Worm (Caenorhabditis elegans) whole organism, late embryonic: ENCODE data around the gene spp-24.

ENCODE experiments used
- Y22D7AL.16 ChIP-seq: sonication (generic microtip); optimal IDR thresholded peaks from 2 replicates; lab custom pipeline; 2016; ENCODE audit warnings: missing genetic modification characterization, missing compliant biosample characterization
- ama-1 ChIP-seq: fragments of 150-350 bp; optimal IDR thresholded peaks from 2 replicates; lab custom pipeline; 2014
- ceh-24 ChIP-seq: sonication (generic microtip); optimal IDR thresholded peaks from 2 replicates; lab custom pipeline; 2016; ENCODE audit warnings: mild to moderate bottlenecking, missing genetic modification characterization, missing compliant biosample characterization
- ceh-6 ChIP-seq: fragments of 200-800 bp; sonication (Bioruptor generic); optimal IDR thresholded peaks from 2 replicates; lab custom pipeline; 2018; ENCODE audit warnings: mild to moderate bottlenecking, missing genetic modification characterization, missing compliant biosample characterization
- ceh-9 ChIP-seq: sonication (generic microtip); optimal IDR thresholded peaks from 2 replicates; lab custom pipeline; 2016; ENCODE audit warnings: mild to moderate bottlenecking, missing genetic modification characterization, inconsistent platforms, missing compliant biosample characterization
- elt-2 ChIP-seq: sonication (generic microtip); optimal IDR thresholded peaks from 2 replicates; lab custom pipeline; 2016; ENCODE audit warnings: missing genetic modification reagents, missing genetic modification characterization, missing compliant biosample characterization
- elt-4 ChIP-seq: sonication (generic microtip); optimal IDR thresholded peaks from 2 replicates; lab custom pipeline; 2016; ENCODE audit warnings: missing genetic modification characterization, missing compliant biosample characterization
- fax-1 ChIP-seq: sonication (generic microtip); optimal IDR thresholded peaks from 2 replicates; lab custom pipeline; 2016; ENCODE audit warnings: missing genotype, missing genetic modification characterization, missing compliant biosample characterization
- fkh-10 ChIP-seq: fragments of 150-350 bp; optimal IDR thresholded peaks from 2 replicates; lab custom pipeline; 2014; ENCODE audit warnings: missing biosample characterization, missing genetic modification reagents, missing genetic modification characterization
- pha-2 ChIP-seq: sonication (generic microtip); optimal IDR thresholded peaks from 2 replicates; lab custom pipeline; 2017; ENCODE audit warnings: mild to moderate bottlenecking, missing genetic modification characterization, missing compliant biosample characterization
- pqm-1 ChIP-seq: sonication (generic microtip); optimal IDR thresholded peaks from 2 replicates; lab custom pipeline; 2016; ENCODE audit warnings: missing genetic modification characterization, missing compliant biosample characterization
- ref-2 ChIP-seq: sonication (generic microtip); optimal IDR thresholded peaks from 2 replicates; lab custom pipeline; 2016; ENCODE audit warnings: missing genetic modification characterization, missing compliant biosample characterization
- unc-3 ChIP-seq, 2 experiments: fragments of 200-800 bp in 1 of 2; sonication (Bioruptor generic) in 1 of 2; sonication (generic microtip) in 1 of 2; conservative IDR thresholded peaks in 1 of 2; optimal IDR thresholded peaks in 1 of 2; 2 replicates each; pipeline versions ENCODE4 v1.3.6 to Lab custom; 2016 to 2022; ENCODE audit warnings: missing compliant biosample characterization in 2 of 2, missing genetic modification characterization in 2 of 2, missing genetic modification reagents in 1 of 2
- unc-86 ChIP-seq: sonication (generic microtip); optimal IDR thresholded peaks from 2 replicates; lab custom pipeline; 2016; ENCODE audit warnings: missing genetic modification characterization, missing compliant biosample characterization

DNA sequence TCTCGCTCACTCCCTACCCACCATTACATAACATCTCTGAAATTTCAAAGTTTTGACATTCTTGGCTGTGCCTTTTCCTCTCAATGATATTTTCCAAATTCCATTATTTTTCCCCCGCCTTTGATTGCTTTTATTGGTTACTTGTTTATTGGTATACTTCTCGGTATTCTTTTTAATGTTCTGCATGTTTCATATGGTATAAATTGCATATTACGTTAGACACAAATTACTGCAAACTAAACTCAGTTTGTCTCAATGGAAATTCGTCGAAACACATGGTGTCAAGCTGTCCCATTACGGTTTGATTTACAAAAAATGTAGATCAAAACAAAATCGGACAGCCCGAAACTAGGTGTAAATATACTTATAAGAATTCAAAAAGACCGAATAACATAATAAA lies 17.4 kb downstream of the spp-24 start:
- TF ChIP-seq pqm-1 (tag; lab: Kevin White, UChicago) (no peak), elt-2 (no peak), Y22D7AL.16 (no peak), ref-2 (tag; lab: Kevin White, UChicago) (no peak), pha-2 (tag; lab: Kevin White, UChicago) (no peak), ceh-9 (tag; lab: Kevin White, UChicago) (no peak), fkh-10 (GFP tag; lab: Kevin White, UChicago) (no peak), ama-1 (lab: Kevin White, UChicago) (no peak), ceh-6 (GFP tag; lab: Kevin White, UChicago) (no peak), elt-4 (tag; lab: Kevin White, UChicago) (no peak), unc-86 (no peak), unc-3 (GFP tag; conservative IDR thresholded peaks at IDR 0.05; lab: Robert Waterston, UW) (no peak), unc-3 (tag; optimal IDR thresholded peaks at IDR 0.05; lab: Kevin White, UChicago) (no peak), ceh-24 (no peak), fax-1 (tag; lab: Kevin White, UChicago) (no peak)
